Fruit fly (Drosophila melanogaster): Measurements from ENCODE around the gene Mgat2.

The Mgat2 gene

dm6 chr3R:30013909-30014308 is 8.1 kb downstream of the Mgat2 start:
- no peak for TF ChIP-seq noc (tag; optimal IDR thresholded peaks at IDR 0.05)

dm6 chr3R:30012602-30013489 is 9.2 kb downstream of the Mgat2 start:
- peak; percentile 71 for TF ChIP-seq noc (tag; optimal IDR thresholded peaks at IDR 0.05)

dm6 chr3R:30009173-30009572 is 12.8 kb downstream of the Mgat2 start, which contains the start of gene CG7912:
Gene CG7912 (minus strand): TSS chr3R:30009189.
- no peak for TF ChIP-seq noc (tag; optimal IDR thresholded peaks at IDR 0.05)

dm6 chr3R:30005332-30005979 is 16.6 kb downstream of the Mgat2 start:
- TF ChIP-seq noc (tag; optimal IDR thresholded peaks at IDR 0.05) = no peak

dm6 chr3R:30004648-30005047 is 17.4 kb downstream of the Mgat2 start, which contains the start of the genes Nlp and Nph:
Gene Nlp (plus strand): TSS chr3R:30004785.
Gene Nph (minus strand): TSS chr3R:30004861.
- TF ChIP-seq noc (tag; optimal IDR thresholded peaks at IDR 0.05) = peak; percentile 34

- TF ChIP-seq noc (tag; optimal IDR thresholded peaks at IDR 0.05) = no peak
Observed at dm6 chr3R:30000286-30000685, 21.7 kb downstream of the Mgat2 start, which contains the start of gene Tace. Gene Tace (plus strand): TSS chr3R:30000530.

- TF ChIP-seq noc (tag; optimal IDR thresholded peaks at IDR 0.05) = no peak
Observed at dm6 chr3R:29999495-29999894, 22.5 kb downstream of the Mgat2 start, which contains the start of gene CG34298. Gene CG34298 (plus strand): TSS chr3R:29999795.

dm6 chr3R:29997607-29998236 is 24.3 kb downstream of the Mgat2 start, which contains the start of the genes CG15525 and CG11504:
Gene CG15525 (minus strand): TSS chr3R:29997676.
Gene CG11504 (plus strand): TSS chr3R:29997900.
- TF ChIP-seq noc (tag; optimal IDR thresholded peaks at IDR 0.05) = no peak

dm6 chr3R:29995035-29995434 is 27.0 kb downstream of the Mgat2 start, which contains the start of the genes CG7903 and Sas-6:
Gene CG7903 (minus strand): TSS chr3R:29995231.
Gene Sas-6 (plus strand): TSS chr3R:29995357.
- TF ChIP-seq noc (tag; optimal IDR thresholded peaks at IDR 0.05) = no peak

dm6 chr3R:29993134-29993533 is 28.9 kb downstream of the Mgat2 start, which contains the start of gene Acph-1:
Gene Acph-1 (minus strand): TSS chr3R:29993411.
- no peak for TF ChIP-seq noc (tag; optimal IDR thresholded peaks at IDR 0.05)

dm6 chr3R:29990681-29991080 is 31.3 kb downstream of the Mgat2 start:
- no peak for TF ChIP-seq noc (tag; optimal IDR thresholded peaks at IDR 0.05)

- no peak for TF ChIP-seq noc (tag; optimal IDR thresholded peaks at IDR 0.05)
Observed at dm6 chr3R:29985219-29985618, 36.8 kb downstream of the Mgat2 start.

- no peak for TF ChIP-seq noc (tag; optimal IDR thresholded peaks at IDR 0.05)
Observed at dm6 chr3R:29983886-29984285, 38.1 kb downstream of the Mgat2 start.

- peak; percentile 75 for TF ChIP-seq noc (tag; optimal IDR thresholded peaks at IDR 0.05)
Observed at dm6 chr3R:29983073-29983544, 38.9 kb downstream of the Mgat2 start, which contains the start of gene CG7896. Gene CG7896 (plus strand): TSS chr3R:29983426.

- no peak for TF ChIP-seq noc (tag; optimal IDR thresholded peaks at IDR 0.05)
Observed at dm6 chr3R:29982027-29982426, 40.0 kb downstream of the Mgat2 start.

dm6 chr3R:29981479-29981878 is 40.5 kb downstream of the Mgat2 start:
- no peak for TF ChIP-seq noc (tag; optimal IDR thresholded peaks at IDR 0.05)
